Fruit fly (Drosophila melanogaster): ENCODE data around the gene Cpr31A.

dm6 chr2L:10026376-10026775 is 27.6 kb upstream of the Cpr31A start, which contains the start of gene CG13127:
- no peak for TF ChIP-seq Ets21C (GFP tag; optimal IDR thresholded peaks at IDR 0.05)
- TF ChIP-seq net (GFP tag; optimal IDR thresholded peaks at IDR 0.05), result no peak
- no peak for TF ChIP-seq vri (GFP tag; optimal IDR thresholded peaks at IDR 0.05)
- no peak for TF ChIP-seq CG1621 (tag; optimal IDR thresholded peaks at IDR 0.05)
- no peak for TF ChIP-seq Hr39 (GFP tag; optimal IDR thresholded peaks at IDR 0.05)
- TF ChIP-seq CG15336 (GFP tag; IDR thresholded peaks at IDR 0.05), result no peak

Measured in whole organism, prepupa.